Worm (Caenorhabditis elegans): Measurements from ENCODE around the gene F52E1.3.

F52E1.3 gene

ce11 chrV:8394357-8394850 is at the start of gene F52E1.3, which contains the start of gene pho-6:
Gene F52E1.3, plus strand, starts transcription at chrV:8394800.
Gene pho-6, minus strand, starts transcription at chrV:8394457.
- no peak for TF ChIP-seq dao-5 (tag; optimal IDR thresholded peaks at IDR 0.05)
- no peak for TF ChIP-seq W03F9.2 (tag; optimal IDR thresholded peaks at IDR 0.05)
- TF ChIP-seq him-1 (tag; optimal IDR thresholded peaks at IDR 0.05): no peak

DNA sequence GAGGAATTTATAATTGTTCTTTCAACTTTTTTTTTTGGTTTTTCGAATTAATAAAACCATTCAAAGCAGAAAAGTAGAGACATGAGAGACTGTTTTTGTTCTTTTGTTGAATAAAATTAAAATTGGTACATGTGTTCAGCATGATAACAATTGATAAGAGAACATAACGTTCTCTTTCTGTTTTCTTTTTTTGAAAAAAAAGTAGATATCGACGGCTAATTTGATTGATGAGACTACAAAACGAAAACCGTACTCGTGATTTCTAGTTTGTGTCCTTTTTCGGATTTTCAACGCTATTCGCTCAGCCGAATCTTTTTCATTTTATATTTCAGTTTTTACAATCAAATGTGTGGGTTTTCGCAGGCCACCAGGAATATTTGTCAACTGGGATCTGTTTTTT is 49.2 kb upstream of the F52E1.3 start, which contains the start of gene C08D8.1:
TSS of gene C08D8.1 (plus strand) at position 324 of the 400 bp plus-strand sequence.
- TF ChIP-seq dao-5 (tag; optimal IDR thresholded peaks at IDR 0.05): no peak
- TF ChIP-seq him-1 (tag; optimal IDR thresholded peaks at IDR 0.05): no peak
- TF ChIP-seq W03F9.2 (tag; optimal IDR thresholded peaks at IDR 0.05): no peak

- TF ChIP-seq him-1 (tag; optimal IDR thresholded peaks at IDR 0.05) (peak; percentile 50), W03F9.2 (tag; optimal IDR thresholded peaks at IDR 0.05) (peak; percentile 67), dao-5 (tag; optimal IDR thresholded peaks at IDR 0.05) (no peak)
Measured at ce11 chrV:8348959-8349389, 45.6 kb upstream of the F52E1.3 start.

- TF ChIP-seq W03F9.2 (tag; optimal IDR thresholded peaks at IDR 0.05) (no peak), him-1 (tag; optimal IDR thresholded peaks at IDR 0.05) (no peak)
Measured at ce11 chrV:8349950-8350349, 44.6 kb upstream of the F52E1.3 start.

DNA sequence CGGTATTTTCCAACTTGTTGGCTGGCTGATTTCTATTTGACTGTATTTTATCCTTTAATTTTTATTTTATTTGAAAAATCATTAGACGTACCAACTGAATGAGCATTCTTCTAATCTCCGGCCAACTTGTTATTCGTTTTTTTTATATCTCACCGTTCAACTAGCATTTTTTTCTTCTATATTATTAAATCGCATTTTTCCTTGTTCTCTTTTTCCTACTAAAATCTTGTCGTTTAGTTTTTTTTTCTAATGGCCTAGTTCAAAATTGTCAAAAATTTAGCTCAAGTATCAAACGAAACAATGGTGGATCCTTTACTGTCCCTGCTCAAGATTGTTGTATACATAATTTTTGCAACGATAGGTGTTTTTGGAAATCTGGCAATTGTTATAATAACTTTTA is 43.2 kb upstream of the F52E1.3 start, which contains the start of gene srsx-22:
TSS of gene srsx-22 (plus strand) at position 301 of the 400 bp plus-strand sequence.
- TF ChIP-seq dao-5 (tag; optimal IDR thresholded peaks at IDR 0.05) (no peak), him-1 (tag; optimal IDR thresholded peaks at IDR 0.05) (no peak), W03F9.2 (tag; optimal IDR thresholded peaks at IDR 0.05) (no peak)

- TF ChIP-seq dao-5 (tag; optimal IDR thresholded peaks at IDR 0.05): no peak
- TF ChIP-seq him-1 (tag; optimal IDR thresholded peaks at IDR 0.05): no peak
- TF ChIP-seq W03F9.2 (tag; optimal IDR thresholded peaks at IDR 0.05): no peak
Measured at ce11 chrV:8355435-8356212, 39.0 kb upstream of the F52E1.3 start, which contains the start of gene mom-2. Gene mom-2, plus strand, starts transcription at chrV:8355988.

- no peak for TF ChIP-seq W03F9.2 (tag; optimal IDR thresholded peaks at IDR 0.05)
- TF ChIP-seq him-1 (tag; optimal IDR thresholded peaks at IDR 0.05): no peak
- TF ChIP-seq dao-5 (tag; optimal IDR thresholded peaks at IDR 0.05): no peak
Measured at ce11 chrV:8357756-8358155, 36.8 kb upstream of the F52E1.3 start.

ce11 chrV:8358702-8359101 is 35.9 kb upstream of the F52E1.3 start:
- TF ChIP-seq dao-5 (tag; optimal IDR thresholded peaks at IDR 0.05) (no peak), W03F9.2 (tag; optimal IDR thresholded peaks at IDR 0.05) (no peak), him-1 (tag; optimal IDR thresholded peaks at IDR 0.05) (no peak)

DNA sequence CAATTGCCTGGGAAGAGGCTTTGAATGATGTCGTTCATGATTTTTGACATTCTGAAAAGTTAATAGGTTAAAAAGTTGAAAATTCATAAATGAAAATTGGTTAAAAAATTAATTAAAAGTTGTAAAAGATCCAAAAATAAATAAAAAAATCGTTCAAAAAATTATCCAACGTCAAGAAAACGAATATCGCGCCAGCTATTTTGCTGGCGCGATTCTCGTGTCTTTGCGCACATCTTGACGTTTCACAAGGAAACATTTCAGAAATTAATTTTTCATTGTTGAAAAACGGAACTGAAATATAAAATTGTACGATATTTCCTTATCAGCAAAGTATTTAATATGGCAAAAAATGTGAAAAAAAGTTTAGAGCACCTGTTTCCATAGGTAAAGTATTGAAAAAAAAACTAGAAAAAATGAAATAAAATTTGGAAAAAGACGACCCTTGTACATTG is 35.5 kb upstream of the F52E1.3 start, which contains the start of gene mpdu-1:
TSS of gene mpdu-1 (minus strand) at position 51 of the 452 bp plus-strand sequence.
- TF ChIP-seq W03F9.2 (tag; optimal IDR thresholded peaks at IDR 0.05) (peak; percentile 83), dao-5 (tag; optimal IDR thresholded peaks at IDR 0.05) (no peak), him-1 (tag; optimal IDR thresholded peaks at IDR 0.05) (no peak)

ce11 chrV:8359792-8360191 is 34.8 kb upstream of the F52E1.3 start, which contains the start of gene F38E1.6:
Gene F38E1.6, plus strand, starts transcription at chrV:8360092.
- TF ChIP-seq dao-5 (tag; optimal IDR thresholded peaks at IDR 0.05) (no peak), him-1 (tag; optimal IDR thresholded peaks at IDR 0.05) (no peak), W03F9.2 (tag; optimal IDR thresholded peaks at IDR 0.05) (no peak)

DNA sequence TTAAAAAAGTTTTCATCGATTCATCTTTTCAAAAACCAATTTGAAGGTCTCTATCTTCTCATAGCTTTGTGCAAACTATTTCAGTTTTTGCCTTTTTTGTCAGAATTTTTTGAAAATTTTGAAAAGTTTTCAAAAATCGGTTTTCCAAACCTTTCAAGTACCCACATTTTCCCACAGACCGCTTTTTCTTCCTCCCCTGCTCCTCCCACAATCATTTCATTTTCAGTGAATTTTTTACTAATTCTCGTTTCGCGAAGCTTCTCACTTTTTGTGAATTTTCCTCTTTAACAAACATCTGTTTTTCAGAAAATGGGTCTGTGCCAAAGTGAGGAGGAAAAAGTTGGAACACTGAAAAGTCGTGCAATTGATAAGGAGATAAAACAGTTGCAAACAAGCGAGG is 23.9 kb upstream of the F52E1.3 start, which contains the start of gene gpa-2:
TSS of gene gpa-2 (plus strand) at position 301 of the 400 bp plus-strand sequence.
- TF ChIP-seq W03F9.2 (tag; optimal IDR thresholded peaks at IDR 0.05): no peak
- TF ChIP-seq him-1 (tag; optimal IDR thresholded peaks at IDR 0.05): no peak
- TF ChIP-seq dao-5 (tag; optimal IDR thresholded peaks at IDR 0.05): no peak

DNA sequence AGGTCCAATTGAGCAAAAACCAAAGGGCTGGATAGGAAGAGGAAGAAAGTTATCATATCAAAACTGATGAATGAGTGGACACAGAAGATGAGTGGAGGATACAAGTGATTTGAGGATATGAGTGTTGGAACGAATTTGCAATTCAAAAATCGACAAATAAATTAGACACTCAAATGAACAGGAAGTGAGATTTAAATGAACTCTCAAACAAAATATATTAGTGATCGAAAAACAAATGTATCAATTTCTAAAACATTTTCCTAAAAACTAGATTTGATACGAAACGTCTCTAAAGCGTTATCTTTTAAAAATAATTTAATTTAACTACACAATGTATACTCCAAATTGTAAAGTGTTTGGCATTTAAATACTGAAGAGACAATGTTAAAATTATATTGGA is 19.2 kb upstream of the F52E1.3 start, which contains the start of gene F38E1.10:
TSS of gene F38E1.10 (minus strand) at position 101 of the 400 bp plus-strand sequence.
- TF ChIP-seq dao-5 (tag; optimal IDR thresholded peaks at IDR 0.05): no peak

DNA sequence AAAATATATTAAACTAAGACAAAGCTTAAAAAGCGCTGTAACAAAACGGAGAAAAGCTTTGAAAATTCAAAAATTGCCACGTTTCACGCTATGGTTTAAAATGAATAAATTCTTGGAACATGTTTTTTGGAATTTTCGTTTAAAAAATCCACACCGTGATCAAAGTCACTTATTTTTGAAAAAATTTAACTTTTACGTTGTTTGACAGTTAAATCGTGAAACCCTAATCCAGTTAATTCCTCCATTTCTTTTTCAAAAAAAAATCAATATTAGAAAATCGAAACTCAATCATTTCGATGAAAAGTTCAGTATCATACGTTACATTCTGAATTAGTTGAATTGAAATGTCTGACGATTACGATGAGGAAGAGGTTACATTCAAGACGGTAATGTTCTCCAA is 18.8 kb upstream of the F52E1.3 start, which contains the start of gene F38E1.3:
TSS of gene F38E1.3 (plus strand) at position 301 of the 400 bp plus-strand sequence.
- TF ChIP-seq dao-5 (tag; optimal IDR thresholded peaks at IDR 0.05): no peak
- no peak for TF ChIP-seq him-1 (tag; optimal IDR thresholded peaks at IDR 0.05)

- no peak for TF ChIP-seq him-1 (tag; optimal IDR thresholded peaks at IDR 0.05)
Measured at ce11 chrV:8379206-8379605, 15.4 kb upstream of the F52E1.3 start, which contains the start of gene F52E1.5. Gene F52E1.5, plus strand, starts transcription at chrV:8379506.
